Fruit fly (Drosophila melanogaster) whole organism, prepupa: Measurements from ENCODE around the gene Hsp67Ba.

ENCODE experiments used
- Blimp-1 ChIP-seq: fragments of 200-800 bp; sonication (Bioruptor generic); optimal IDR thresholded peaks from 3 replicates; lab custom pipeline; 2017; ENCODE audit warnings: missing biosample characterization, missing genetic modification characterization, mild to moderate bottlenecking, moderate library complexity, missing genetic modification reagents
- CG10631 ChIP-seq: fragments of 200-800 bp; sonication (Bioruptor generic); optimal IDR thresholded peaks from 2 replicates; lab custom pipeline; 2016; ENCODE audit warnings: missing biosample characterization, missing genetic modification characterization
- CG10669 ChIP-seq: fragments of 200-800 bp; sonication (Bioruptor generic); optimal IDR thresholded peaks from 3 replicates; lab custom pipeline; 2018; ENCODE audit warnings: missing biosample characterization, mild to moderate bottlenecking, missing genetic modification characterization, moderate library complexity
- CG11294 ChIP-seq: fragments of 200-800 bp; sonication (Bioruptor generic); IDR thresholded peaks from 2 replicates; pipeline ENCODE4 v1.3.6; 2022; ENCODE audit warnings: missing biosample characterization, missing genetic modification characterization
- CG11902 ChIP-seq: fragments of 200-800 bp; sonication (Bioruptor generic); optimal IDR thresholded peaks from 3 replicates; lab custom pipeline; 2016; ENCODE audit warnings: missing biosample characterization, missing genetic modification characterization
- CG15336 ChIP-seq: fragments of 200-800 bp; sonication (Bioruptor generic); IDR thresholded peaks from 2 replicates; pipeline ENCODE4 v1.3.6; 2022; ENCODE audit warnings: missing biosample characterization, missing genetic modification characterization
- CG1621 ChIP-seq: fragments of 200-800 bp; sonication (Bioruptor generic); optimal IDR thresholded peaks from 3 replicates; lab custom pipeline; 2018; ENCODE audit warnings: missing biosample characterization, mild to moderate bottlenecking, missing genetic modification characterization
- CG16779 ChIP-seq: fragments of 200-800 bp; sonication (Bioruptor generic); optimal IDR thresholded peaks from 3 replicates; lab custom pipeline; 2017; ENCODE audit warnings: missing biosample characterization, mild to moderate bottlenecking, missing genetic modification characterization
- CG3032 ChIP-seq: fragments of 200-800 bp; optimal IDR thresholded peaks from 2 replicates; lab custom pipeline; 2019; ENCODE audit warnings: missing biosample characterization, mild to moderate bottlenecking, missing genetic modification characterization, moderate library complexity
- CG31627 ChIP-seq: fragments of 200-800 bp; sonication (Bioruptor generic); optimal IDR thresholded peaks from 3 replicates; lab custom pipeline; 2016; ENCODE audit warnings: missing biosample characterization, missing genetic modification characterization
- CG32006 ChIP-seq: fragments of 200-800 bp; sonication (Bioruptor generic); optimal IDR thresholded peaks from 3 replicates; lab custom pipeline; 2017; ENCODE audit warnings: missing biosample characterization, mild to moderate bottlenecking, missing genetic modification characterization
- CG3919 ChIP-seq: fragments of 200-800 bp; sonication (Bioruptor generic); optimal IDR thresholded peaks from 3 replicates; lab custom pipeline; 2016; ENCODE audit warnings: missing biosample characterization, missing genetic modification characterization
- CG4318 ChIP-seq: fragments of 200-800 bp; sonication (Bioruptor generic); optimal IDR thresholded peaks from 3 replicates; lab custom pipeline; 2017; ENCODE audit warnings: missing biosample characterization, mild to moderate bottlenecking, missing genetic modification characterization
- CG6163 ChIP-seq: fragments of 200-800 bp; sonication (Bioruptor generic); IDR thresholded peaks from 3 replicates; pipeline ENCODE4 v1.3.6; 2022; ENCODE audit warnings: missing biosample characterization, missing genetic modification characterization
- CG6276 ChIP-seq: fragments of 200-800 bp; sonication (Bioruptor generic); optimal IDR thresholded peaks from 2 replicates; lab custom pipeline; 2017; ENCODE audit warnings: missing biosample characterization, mild to moderate bottlenecking, missing genetic modification characterization
- CG6854 ChIP-seq: fragments of 200-800 bp; sonication (Bioruptor generic); optimal IDR thresholded peaks from 2 replicates; lab custom pipeline; 2017; ENCODE audit warnings: missing biosample characterization, mild to moderate bottlenecking, missing genetic modification characterization
- CG7368 ChIP-seq: fragments of 200-800 bp; sonication (Bioruptor generic); optimal IDR thresholded peaks from 3 replicates; lab custom pipeline; 2016; ENCODE audit warnings: missing biosample characterization, missing genetic modification characterization
- CG8119 ChIP-seq: fragments of 200-800 bp; sonication (Bioruptor generic); IDR thresholded peaks from 3 replicates; pipeline ENCODE4 v1.3.6; 2022; ENCODE audit warnings: missing biosample characterization, missing genetic modification characterization
- CG8319 ChIP-seq: fragments of 200-800 bp; sonication (Bioruptor generic); optimal IDR thresholded peaks from 3 replicates; lab custom pipeline; 2016; ENCODE audit warnings: missing biosample characterization, missing genetic modification characterization
- CG8632 ChIP-seq: fragments of 200-800 bp; sonication (Bioruptor generic); optimal IDR thresholded peaks from 3 replicates; lab custom pipeline; 2016; ENCODE audit warnings: missing biosample characterization, missing genetic modification characterization
- Eip75B ChIP-seq: fragments of 200-800 bp; sonication (Bioruptor generic); optimal IDR thresholded peaks from 3 replicates; lab custom pipeline; 2016; ENCODE audit warnings: missing biosample characterization, missing genetic modification characterization
- Eip78C ChIP-seq: fragments of 200-800 bp; sonication (Bioruptor generic); peaks from one replicate; lab custom pipeline; 2016; ENCODE audit warnings: missing biosample characterization, missing genetic modification characterization
- Eip93F ChIP-seq: fragments of 200-800 bp; sonication (Bioruptor generic); optimal IDR thresholded peaks from 2 replicates; lab custom pipeline; 2016; ENCODE audit warnings: missing biosample characterization, mild to moderate bottlenecking, missing genetic modification characterization
- Ets21C ChIP-seq: fragments of 200-800 bp; sonication (Bioruptor generic); optimal IDR thresholded peaks from 3 replicates; lab custom pipeline; 2016; ENCODE audit warnings: missing biosample characterization, missing genetic modification characterization
- Ets96B ChIP-seq: fragments of 200-800 bp; optimal IDR thresholded peaks from 2 replicates; lab custom pipeline; 2019; ENCODE audit warnings: missing biosample characterization, mild to moderate bottlenecking, missing genetic modification characterization, moderate library complexity
- Gug ChIP-seq: fragments of 200-800 bp; sonication (Bioruptor generic); IDR thresholded peaks from 2 replicates; pipeline ENCODE4 v1.3.6; 2022; ENCODE audit warnings: missing biosample characterization, missing genetic modification characterization
- Hr38 ChIP-seq: sonication (Bioruptor generic); optimal IDR thresholded peaks from 2 replicates; lab custom pipeline; 2016; ENCODE audit warnings: missing biosample characterization, missing genetic modification characterization
- Hr39 ChIP-seq: fragments of 200-800 bp; sonication (Bioruptor generic); optimal IDR thresholded peaks from 2 replicates; lab custom pipeline; 2016; ENCODE audit warnings: missing biosample characterization, missing genetic modification characterization
- Lpt ChIP-seq: fragments of 200-800 bp; sonication (Bioruptor generic); optimal IDR thresholded peaks from 3 replicates; lab custom pipeline; 2016; ENCODE audit warnings: missing biosample characterization, missing genetic modification characterization
- OdsH ChIP-seq: fragments of 200-800 bp; sonication (Bioruptor generic); optimal IDR thresholded peaks from 3 replicates; lab custom pipeline; 2016; ENCODE audit warnings: missing biosample characterization, missing genetic modification characterization
- Smox ChIP-seq: fragments of 200-800 bp; sonication (Bioruptor generic); optimal IDR thresholded peaks from 3 replicates; lab custom pipeline; 2016; ENCODE audit warnings: missing biosample characterization, missing genetic modification characterization
- Sox102F ChIP-seq: fragments of 200-800 bp; sonication (Bioruptor generic); optimal IDR thresholded peaks from 2 replicates; lab custom pipeline; 2016; ENCODE audit warnings: missing biosample characterization, mild to moderate bottlenecking, missing genetic modification characterization
- Sox14 ChIP-seq: fragments of 200-800 bp; sonication (Bioruptor generic); optimal IDR thresholded peaks from 3 replicates; lab custom pipeline; 2016; ENCODE audit warnings: missing biosample characterization, missing genetic modification characterization
- achi ChIP-seq: fragments of 200-800 bp; sonication (Bioruptor generic); optimal IDR thresholded peaks from 3 replicates; lab custom pipeline; 2016; ENCODE audit warnings: missing biosample characterization, missing genetic modification characterization
- acj6 ChIP-seq: fragments of 200-800 bp; sonication (Bioruptor generic); optimal IDR thresholded peaks from 3 replicates; lab custom pipeline; 2016; ENCODE audit warnings: missing biosample characterization, missing genetic modification characterization
- dac ChIP-seq: fragments of 200-800 bp; sonication (Bioruptor generic); optimal IDR thresholded peaks from 2 replicates; lab custom pipeline; 2017; ENCODE audit warnings: missing biosample characterization, mild to moderate bottlenecking, missing genetic modification characterization
- dsx ChIP-seq: fragments of 200-800 bp; optimal IDR thresholded peaks from 3 replicates; lab custom pipeline; 2019; ENCODE audit warnings: missing biosample characterization, mild to moderate bottlenecking, missing genetic modification characterization, moderate library complexity; ENCODE audit not compliant: poor library complexity, severe bottlenecking
- eg ChIP-seq: fragments of 200-800 bp; sonication (Bioruptor generic); IDR thresholded peaks from 3 replicates; pipeline ENCODE4 v1.3.6; 2022; ENCODE audit warnings: missing biosample characterization, missing genetic modification characterization
- fd85E ChIP-seq: fragments of 200-800 bp; sonication (Bioruptor generic); optimal IDR thresholded peaks from 3 replicates; lab custom pipeline; 2016; ENCODE audit warnings: missing biosample characterization, missing genetic modification characterization
- fkh ChIP-seq: fragments of 200-800 bp; sonication (Bioruptor generic); optimal IDR thresholded peaks from 3 replicates; lab custom pipeline; 2017; ENCODE audit warnings: missing biosample characterization, mild to moderate bottlenecking, missing genetic modification characterization, moderate library complexity
- lz ChIP-seq: fragments of 200-800 bp; sonication (Bioruptor generic); optimal IDR thresholded peaks from 3 replicates; lab custom pipeline; 2016; ENCODE audit warnings: missing biosample characterization, missing genetic modification characterization
- net ChIP-seq: fragments of 200-800 bp; sonication (Bioruptor generic); optimal IDR thresholded peaks from 3 replicates; lab custom pipeline; 2016; ENCODE audit warnings: missing biosample characterization, missing genetic modification characterization
- pdm3 ChIP-seq: fragments of 200-800 bp; sonication (Bioruptor generic); optimal IDR thresholded peaks from 3 replicates; lab custom pipeline; 2016; ENCODE audit warnings: missing biosample characterization, missing genetic modification characterization
- salr ChIP-seq, 2 experiments: fragments of 200-800 bp; sonication (Bioruptor generic); optimal IDR thresholded peaks; 3 replicates each; lab custom pipeline; 2016 to 2018; ENCODE audit warnings: missing biosample characterization in 2 of 2, missing genetic modification characterization in 2 of 2, mild to moderate bottlenecking in 1 of 2
- spab ChIP-seq: fragments of 200-800 bp; sonication (Bioruptor generic); optimal IDR thresholded peaks from 2 replicates; lab custom pipeline; 2017; ENCODE audit warnings: missing biosample characterization, mild to moderate bottlenecking, missing genetic modification characterization, missing genetic modification reagents
- ss ChIP-seq, 2 experiments: fragments of 200-800 bp; sonication (Bioruptor generic); optimal IDR thresholded peaks; 2 replicates in 1 of 2; 3 replicates in 1 of 2; lab custom pipeline; 2017 to 2018; ENCODE audit warnings: mild to moderate bottlenecking in 2 of 2, missing biosample characterization in 2 of 2, missing genetic modification characterization in 2 of 2, moderate library complexity in 1 of 2
- topi ChIP-seq: fragments of 200-800 bp; sonication (Bioruptor generic); optimal IDR thresholded peaks from 3 replicates; lab custom pipeline; 2016; ENCODE audit warnings: missing biosample characterization, missing genetic modification characterization
- vri ChIP-seq: fragments of 200-800 bp; sonication (Bioruptor generic); optimal IDR thresholded peaks from 3 replicates; lab custom pipeline; 2016; ENCODE audit warnings: missing biosample characterization, mild to moderate bottlenecking, missing genetic modification characterization

Hsp67Ba gene

DNA sequence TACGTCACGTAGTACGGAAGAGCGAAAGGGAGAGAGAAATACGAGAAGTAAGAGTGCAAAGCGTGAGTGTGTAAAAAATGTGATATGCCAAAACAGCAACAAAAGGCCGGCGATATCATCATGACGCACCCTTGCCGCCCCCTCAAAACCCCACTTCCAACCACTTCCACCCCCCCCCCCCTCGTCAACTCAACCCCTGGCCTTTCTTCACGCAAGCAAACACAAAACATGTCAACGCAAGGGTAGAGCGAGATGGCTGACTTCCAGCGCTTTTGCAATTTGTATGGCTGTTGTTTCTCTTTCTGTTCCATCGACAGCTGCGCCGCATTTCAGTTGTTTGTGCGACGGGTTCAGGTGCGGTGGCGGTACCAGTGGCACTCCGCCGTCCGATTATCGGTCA lies 43.6 kb downstream of the Hsp67Ba start (continued):
- TF ChIP-seq vri (GFP tag; lab: Kevin White, UChicago): peak; percentile 21
- TF ChIP-seq ss (GFP tag; optimal IDR thresholded peaks at IDR 0.05; lab: Kevin White, UChicago): peak; percentile 8 to 60
- peak; percentile 64 for TF ChIP-seq Lpt (GFP tag; lab: Kevin White, UChicago)
- TF ChIP-seq CG8319 (GFP tag; lab: Kevin White, UChicago): no peak
- TF ChIP-seq Eip75B (GFP tag; lab: Kevin White, UChicago): no peak
- TF ChIP-seq Ets21C (GFP tag; lab: Kevin White, UChicago): no peak
- no peak for TF ChIP-seq CG32006 (GFP tag; lab: Kevin White, UChicago)
- no peak for TF ChIP-seq OdsH (GFP tag; lab: Kevin White, UChicago)
- TF ChIP-seq Smox (GFP tag; lab: Kevin White, UChicago): no peak
- no peak for TF ChIP-seq Eip93F (GFP tag; lab: Kevin White, UChicago)
- no peak for TF ChIP-seq Eip78C (GFP tag; lab: Kevin White, UChicago)
- peak; percentile 79; the same call in 2 of the 3 replicates for TF ChIP-seq CG6163 (GFP tag; lab: Robert Waterston, UW)
- peak; percentile 32 for TF ChIP-seq CG7368 (GFP tag; lab: Kevin White, UChicago)
- peak; percentile 68 for TF ChIP-seq CG16779 (tag; lab: Kevin White, UChicago)
- TF ChIP-seq dsx (GFP tag; lab: Kevin White, UChicago): no peak
- TF ChIP-seq CG11902: no peak
- TF ChIP-seq CG3919 (GFP tag; lab: Kevin White, UChicago): peak; percentile 32
- TF ChIP-seq Hr38 (GFP tag; lab: Kevin White, UChicago): no peak
- no peak for TF ChIP-seq CG8632 (GFP tag; lab: Kevin White, UChicago)
- no peak for TF ChIP-seq Hr39
- TF ChIP-seq fd85E (GFP tag; lab: Kevin White, UChicago): no peak
- no peak for TF ChIP-seq achi (GFP tag; lab: Kevin White, UChicago)
- no peak for TF ChIP-seq salr (GFP tag; optimal IDR thresholded peaks at IDR 0.05; lab: Kevin White, UChicago)
- TF ChIP-seq CG4318 (GFP tag; lab: Kevin White, UChicago): no peak
- no peak for TF ChIP-seq pdm3 (GFP tag; lab: Kevin White, UChicago)
- no peak for TF ChIP-seq net (GFP tag; lab: Kevin White, UChicago)
- no peak for TF ChIP-seq Sox102F (GFP tag; lab: Kevin White, UChicago)
- TF ChIP-seq CG6276 (GFP tag; lab: Kevin White, UChicago): peak; percentile 28
- TF ChIP-seq Blimp-1: peak; percentile 30
- TF ChIP-seq fkh (GFP tag; lab: Kevin White, UChicago): peak; percentile 62
- TF ChIP-seq CG15336 (GFP tag; lab: Robert Waterston, UW): no peak
- TF ChIP-seq Gug (GFP tag; lab: Robert Waterston, UW): peak; percentile 50; the same call in 1 of the 2 replicates
- TF ChIP-seq eg (GFP tag; lab: Robert Waterston, UW): peak; percentile 42; the same call in 1 of the 3 replicates
- TF ChIP-seq topi (GFP tag; lab: Kevin White, UChicago): no peak
- no peak for TF ChIP-seq Ets96B (tag; lab: Kevin White, UChicago)

DNA sequence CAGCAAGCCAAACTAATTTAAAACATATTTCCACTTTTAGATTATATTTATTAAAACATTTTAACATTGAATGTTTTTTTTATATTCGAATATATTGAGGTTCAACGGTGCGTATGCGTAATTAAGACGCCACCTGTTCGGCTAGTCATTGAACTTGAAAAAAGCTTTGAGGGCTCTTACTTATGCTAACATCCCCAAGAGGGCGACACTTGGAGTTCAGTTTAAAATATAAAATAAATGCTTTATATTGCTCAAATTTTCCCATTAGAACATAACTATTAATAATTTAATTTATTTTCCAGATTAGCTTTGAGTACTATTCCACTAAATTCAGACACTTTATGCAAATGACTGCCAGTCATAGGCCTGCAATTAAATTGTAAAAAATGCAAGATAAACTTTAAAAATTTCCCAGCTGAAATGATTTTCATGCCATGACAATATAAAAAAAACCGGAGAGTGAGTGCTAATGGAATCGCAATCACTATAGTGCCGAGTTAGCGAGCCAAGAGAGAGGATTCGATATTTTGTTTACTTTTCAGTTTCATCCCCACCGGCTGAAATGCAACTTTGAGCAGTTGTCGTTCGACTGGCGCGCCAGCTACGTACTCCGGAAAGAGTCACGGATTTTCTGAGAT lies 45.5 kb downstream of the Hsp67Ba start, which contains the start of gene PGRP-LA:
Gene PGRP-LA (plus strand): TSS at position 588 of the 638 bp plus-strand sequence.
- TF ChIP-seq Lpt (GFP tag; lab: Kevin White, UChicago) (no peak), dsx (GFP tag; lab: Kevin White, UChicago) (no peak), Sox102F (GFP tag; lab: Kevin White, UChicago) (peak; percentile 31), Gug (GFP tag; lab: Robert Waterston, UW) (no peak), Eip93F (GFP tag; lab: Kevin White, UChicago) (no peak), Hr39 (peak; percentile 5), CG31627 (GFP tag; lab: Kevin White, UChicago) (peak; percentile 18), lz (GFP tag; lab: Kevin White, UChicago) (peak; percentile 41), net (GFP tag; lab: Kevin White, UChicago) (no peak), Ets96B (tag; lab: Kevin White, UChicago) (no peak), CG11294 (GFP tag; lab: Robert Waterston, UW) (no peak), CG8119 (GFP tag; lab: Robert Waterston, UW) (no peak), CG6276 (GFP tag; lab: Kevin White, UChicago) (no peak), CG8632 (GFP tag; lab: Kevin White, UChicago) (no peak), CG15336 (GFP tag; lab: Robert Waterston, UW) (no peak), dac (no peak), acj6 (peak; percentile 33), Sox14 (GFP tag; lab: Kevin White, UChicago) (peak; percentile 10), CG10631 (no peak), CG3919 (GFP tag; lab: Kevin White, UChicago) (peak; percentile 57), spab (GFP tag; lab: Kevin White, UChicago) (no peak), CG7368 (GFP tag; lab: Kevin White, UChicago) (no peak), CG10669 (GFP tag; lab: Kevin White, UChicago) (no peak), fkh (GFP tag; lab: Kevin White, UChicago) (no peak), CG6854 (no peak), CG3032 (tag; lab: Kevin White, UChicago) (no peak), CG1621 (tag; lab: Kevin White, UChicago) (no peak)
